Worm (Caenorhabditis elegans) whole organism, L3 larva: ENCODE data around the gene C54F6.20.

Source experiments
- R02D3.7 ChIP-seq: fragments of 150-350 bp; optimal IDR thresholded peaks from 2 replicates; lab custom pipeline; 2014; ENCODE audit warnings: missing biosample characterization, missing genetic modification characterization
- ZK546.5 ChIP-seq: sonication (generic microtip); optimal IDR thresholded peaks from 2 replicates; lab custom pipeline; 2017; ENCODE audit warnings: missing biosample characterization, missing genetic modification characterization
- aly-2 ChIP-seq: fragments of 150-350 bp; optimal IDR thresholded peaks from 2 replicates; lab custom pipeline; 2014; ENCODE audit warnings: missing biosample characterization, missing genetic modification characterization
- ama-1 ChIP-seq: fragments of 150-350 bp; optimal IDR thresholded peaks from 2 replicates; lab custom pipeline; 2018
- ceh-16 ChIP-seq: sonication (generic microtip); optimal IDR thresholded peaks from 2 replicates; lab custom pipeline; 2017; ENCODE audit warnings: missing biosample characterization, missing genetic modification characterization
- ceh-82 ChIP-seq: fragments of 150-350 bp; optimal IDR thresholded peaks from 2 replicates; lab custom pipeline; 2014; ENCODE audit warnings: missing biosample characterization, missing genetic modification characterization
- daf-12 ChIP-seq: fragments of 150-350 bp; optimal IDR thresholded peaks from 2 replicates; lab custom pipeline; 2014; ENCODE audit warnings: missing biosample characterization, missing genetic modification reagents, missing genetic modification characterization
- egl-27 ChIP-seq: sonication (generic microtip); optimal IDR thresholded peaks from 4 replicates; lab custom pipeline; 2017; ENCODE audit warnings: missing biosample characterization, missing genetic modification reagents, missing genetic modification characterization
- elt-1 ChIP-seq: fragments of 150-350 bp; optimal IDR thresholded peaks from 2 replicates; lab custom pipeline; 2014; ENCODE audit warnings: missing biosample characterization, missing genetic modification characterization
- elt-2 ChIP-seq: sonication (generic microtip); optimal IDR thresholded peaks from 2 replicates; lab custom pipeline; 2016; ENCODE audit warnings: missing genetic modification reagents, mild to moderate bottlenecking, missing genetic modification characterization, missing compliant biosample characterization
- elt-3 ChIP-seq, 3 experiments: fragments of 150-350 bp in 1 of 3; sonication (generic microtip) in 2 of 3; optimal IDR thresholded peaks; 2 replicates in 2 of 3; 4 replicates in 1 of 3; lab custom pipeline; 2014 to 2017; ENCODE audit warnings: missing biosample characterization in 3 of 3, missing genetic modification characterization in 3 of 3
- fkh-10 ChIP-seq: sonication (generic microtip); optimal IDR thresholded peaks from 2 replicates; lab custom pipeline; 2017; ENCODE audit warnings: missing biosample characterization, missing genetic modification reagents, missing genetic modification characterization
- fkh-2 ChIP-seq: fragments of 150-350 bp; optimal IDR thresholded peaks from 2 replicates; lab custom pipeline; 2014; ENCODE audit warnings: missing biosample characterization, missing genetic modification reagents, missing genetic modification characterization
- fos-1 ChIP-seq: fragments of 150-350 bp; optimal IDR thresholded peaks from 2 replicates; lab custom pipeline; 2014; ENCODE audit warnings: missing biosample characterization, missing genetic modification characterization
- hmg-11 ChIP-seq: sonication (generic microtip); optimal IDR thresholded peaks from 2 replicates; lab custom pipeline; 2016; ENCODE audit warnings: missing genetic modification characterization, missing compliant biosample characterization
- jun-1 ChIP-seq: fragments of 150-350 bp; optimal IDR thresholded peaks from 2 replicates; lab custom pipeline; 2014; ENCODE audit warnings: missing biosample characterization, missing genetic modification reagents, missing genetic modification characterization
- lin-15B ChIP-seq: fragments of 150-350 bp; optimal IDR thresholded peaks from 2 replicates; lab custom pipeline; 2014; ENCODE audit warnings: missing biosample characterization, missing genetic modification characterization
- lin-39 ChIP-seq: fragments of 150-350 bp; optimal IDR thresholded peaks from 2 replicates; lab custom pipeline; 2018; ENCODE audit warnings: missing biosample characterization, missing genetic modification reagents, missing genetic modification characterization
- lsy-12 ChIP-seq: sonication (generic microtip); optimal IDR thresholded peaks from 2 replicates; lab custom pipeline; 2016; ENCODE audit warnings: mild to moderate bottlenecking, missing genetic modification characterization, missing compliant biosample characterization
- mdl-1 ChIP-seq: fragments of 150-350 bp; optimal IDR thresholded peaks from 2 replicates; lab custom pipeline; 2014; ENCODE audit warnings: missing biosample characterization, missing genetic modification characterization
- mml-1 ChIP-seq: fragments of 150-350 bp; sonication (generic microtip); optimal IDR thresholded peaks from 3 replicates; lab custom pipeline; 2014; ENCODE audit warnings: missing biosample characterization, missing genetic modification characterization
- nfya-1 ChIP-seq: sonication (generic microtip); optimal IDR thresholded peaks from 2 replicates; lab custom pipeline; 2017; ENCODE audit warnings: missing genetic modification characterization, mild to moderate bottlenecking, missing compliant biosample characterization, antibody characterized with exemption, moderate library complexity; ENCODE audit not compliant: insufficient read depth
- nhr-11 ChIP-seq: fragments of 150-350 bp; optimal IDR thresholded peaks from 2 replicates; lab custom pipeline; 2014; ENCODE audit warnings: missing biosample characterization, missing genetic modification characterization
- nhr-12 ChIP-seq: fragments of 150-350 bp; optimal IDR thresholded peaks from 2 replicates; lab custom pipeline; 2014; ENCODE audit warnings: missing biosample characterization, missing genetic modification characterization
- nhr-237 ChIP-seq: fragments of 150-350 bp; optimal IDR thresholded peaks from 2 replicates; lab custom pipeline; 2014; ENCODE audit warnings: missing biosample characterization, missing genetic modification characterization
- nhr-25 ChIP-seq: sonication (generic microtip); optimal IDR thresholded peaks from 2 replicates; lab custom pipeline; 2017; ENCODE audit warnings: missing biosample characterization, missing genetic modification characterization
- nhr-28 ChIP-seq: fragments of 150-350 bp; optimal IDR thresholded peaks from 2 replicates; lab custom pipeline; 2014; ENCODE audit warnings: missing biosample characterization, missing genetic modification characterization
- nhr-67 ChIP-seq: fragments of 150-350 bp; optimal IDR thresholded peaks from 2 replicates; lab custom pipeline; 2014; ENCODE audit warnings: missing biosample characterization, missing genetic modification characterization
- nhr-76 ChIP-seq: fragments of 150-350 bp; sonication (generic microtip); optimal IDR thresholded peaks from 5 replicates; lab custom pipeline; 2014; ENCODE audit warnings: missing biosample characterization, missing genetic modification characterization
- nhr-77 ChIP-seq: fragments of 150-350 bp; optimal IDR thresholded peaks from 2 replicates; lab custom pipeline; 2014; ENCODE audit warnings: missing biosample characterization, missing genetic modification characterization
- pha-4 ChIP-seq: fragments of 150-350 bp; optimal IDR thresholded peaks from 2 replicates; lab custom pipeline; 2014; ENCODE audit warnings: missing biosample characterization, missing genetic modification reagents, missing genetic modification characterization
- pqm-1 ChIP-seq: fragments of 150-350 bp; optimal IDR thresholded peaks from 2 replicates; lab custom pipeline; 2017; ENCODE audit warnings: missing biosample characterization, missing genetic modification characterization, inconsistent platforms
- sea-2 ChIP-seq: fragments of 150-350 bp; sonication (generic microtip); optimal IDR thresholded peaks from 4 replicates; lab custom pipeline; 2014; ENCODE audit warnings: missing biosample characterization, missing genetic modification reagents, missing genetic modification characterization
- skn-1 ChIP-seq: fragments of 150-350 bp; optimal IDR thresholded peaks from 2 replicates; lab custom pipeline; 2014; ENCODE audit warnings: missing biosample characterization, missing genetic modification characterization
- snpc-4 ChIP-seq: fragments of 150-350 bp; optimal IDR thresholded peaks from 2 replicates; lab custom pipeline; 2014; ENCODE audit warnings: missing biosample characterization, missing genetic modification characterization
- unc-62 ChIP-seq: fragments of 150-350 bp; sonication (generic microtip); optimal IDR thresholded peaks from 4 replicates; lab custom pipeline; 2014; ENCODE audit warnings: missing biosample characterization, missing genetic modification reagents, missing genetic modification characterization
- ztf-11 ChIP-seq: fragments of 150-350 bp; optimal IDR thresholded peaks from 2 replicates; lab custom pipeline; 2014; ENCODE audit warnings: missing biosample characterization, missing genetic modification characterization

The C54F6.20 gene

ce11 chrV:7492924-7493323, 31.6 kb upstream of the C54F6.20 start, which contains the start of gene srbc-10:
srbc-10 (minus strand) TSS chrV:7493024.
- no peak for TF ChIP-seq aly-2 (tag; lab: Kevin White, UChicago)

DNA sequence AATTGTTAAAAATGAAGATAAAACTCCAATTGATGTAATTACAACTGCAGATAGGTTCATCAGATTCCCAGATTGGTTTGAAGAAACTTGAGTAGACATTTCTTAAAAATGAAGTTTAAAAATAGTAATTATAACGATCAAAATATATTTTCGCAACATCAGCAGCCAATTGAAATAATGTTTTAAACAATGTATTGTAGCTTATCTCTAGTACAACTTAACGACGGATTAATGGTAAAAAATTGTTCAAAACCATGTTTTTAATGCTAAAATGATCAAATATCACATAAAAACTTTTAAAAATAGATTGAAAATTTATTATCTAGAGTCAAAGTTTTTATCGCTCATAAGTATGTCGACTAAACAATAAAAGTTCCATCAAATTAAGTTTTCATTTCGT, 29.4 kb upstream of the C54F6.20 start, which contains the start of gene srbc-11:
Gene srbc-11 (minus strand): TSS at position 101 of the 400 bp plus-strand sequence.
- TF ChIP-seq fkh-10 (no peak), fos-1 (tag; lab: Kevin White, UChicago) (no peak), nhr-12 (no peak), hmg-11 (tag; lab: Kevin White, UChicago) (no peak), pqm-1 (tag; lab: Kevin White, UChicago) (no peak), ZK546.5 (no peak), mdl-1 (tag; lab: Kevin White, UChicago) (no peak), nhr-77 (no peak), jun-1 (tag; lab: Kevin White, UChicago) (no peak), ceh-82 (tag; lab: Kevin White, UChicago) (no peak), ama-1 (lab: Kevin White, UChicago) (no peak), nhr-25 (tag; lab: Kevin White, UChicago) (no peak), elt-2 (tag; lab: Kevin White, UChicago) (no peak), pha-4 (no peak), skn-1 (tag; lab: Kevin White, UChicago) (no peak)
- TF ChIP-seq, all 47 proteins: peak for 0

DNA sequence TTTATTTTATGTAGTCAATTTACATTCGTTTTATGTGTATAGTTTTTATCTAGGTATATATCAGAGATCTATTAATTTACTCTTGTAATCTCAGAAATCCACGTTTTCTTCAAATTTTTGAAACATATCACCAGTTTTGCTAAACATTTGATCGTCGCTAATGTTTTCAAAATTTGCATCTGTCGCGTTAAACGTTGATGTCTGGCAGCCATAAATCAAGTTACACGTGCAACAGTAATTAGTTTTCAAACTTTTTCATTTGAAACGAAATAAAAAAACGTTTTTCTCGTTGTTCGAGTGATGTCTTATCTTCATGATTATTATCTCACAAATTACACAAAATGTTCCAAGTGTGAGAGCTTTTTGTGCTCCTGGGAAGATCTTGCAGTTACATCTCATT, 27.1 kb upstream of the C54F6.20 start, which contains the start of gene srh-79:
Gene srh-79 (plus strand): TSS at position 301 of the 400 bp plus-strand sequence.
- TF ChIP-seq elt-1 (tag; lab: Kevin White, UChicago): no peak
- no peak for TF ChIP-seq aly-2 (tag; lab: Kevin White, UChicago)
- TF ChIP-seq mml-1 (tag; lab: Kevin White, UChicago): no peak
- TF ChIP-seq elt-2 (tag; lab: Kevin White, UChicago): no peak
- no peak for TF ChIP-seq mdl-1 (tag; lab: Kevin White, UChicago)
- TF ChIP-seq lin-39 (tag; lab: Kevin White, UChicago): no peak
- no peak for TF ChIP-seq ama-1 (lab: Kevin White, UChicago)
- no peak for TF ChIP-seq nhr-11 (tag; lab: Kevin White, UChicago)
- TF ChIP-seq snpc-4 (tag; lab: Kevin White, UChicago): no peak
- TF ChIP-seq sea-2 (GFP tag; lab: Kevin White, UChicago): no peak
- no peak for TF ChIP-seq fkh-10
- no peak for TF ChIP-seq elt-3 (tag; optimal IDR thresholded peaks at IDR 0.05; lab: Kevin White, UChicago)

DNA sequence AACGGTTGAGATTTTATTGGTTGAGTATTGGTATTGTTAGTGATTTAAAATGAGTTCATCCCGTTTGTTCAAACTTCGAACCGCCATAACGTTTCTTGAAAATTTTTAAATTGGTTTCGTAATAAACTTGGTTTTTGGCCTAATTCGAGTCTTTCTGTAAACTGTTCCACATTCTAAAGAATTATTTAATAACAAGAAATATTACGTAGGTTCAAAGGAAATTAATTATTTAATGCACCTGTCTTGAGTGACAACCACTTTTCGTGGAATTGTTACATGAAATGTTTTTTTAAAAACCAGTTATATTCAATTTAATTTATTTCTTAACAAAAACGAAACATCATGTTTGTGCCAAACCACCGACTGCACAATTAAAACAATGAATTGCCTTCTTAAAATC, 23.4 kb upstream of the C54F6.20 start:
- TF ChIP-seq ztf-11 (tag; lab: Kevin White, UChicago) (no peak), lin-15B (tag; lab: Kevin White, UChicago) (no peak), unc-62 (GFP tag; lab: Kevin White, UChicago) (no peak), nhr-76 (tag; lab: Kevin White, UChicago) (no peak), hmg-11 (tag; lab: Kevin White, UChicago) (no peak), nfya-1 (tag; lab: Kevin White, UChicago) (no peak), nhr-77 (no peak), elt-1 (tag; lab: Kevin White, UChicago) (no peak), fkh-2 (no peak), nhr-237 (tag; lab: Kevin White, UChicago) (no peak), lsy-12 (tag; lab: Kevin White, UChicago) (no peak), ceh-16 (tag; lab: Kevin White, UChicago) (no peak), nhr-28 (tag; lab: Kevin White, UChicago) (no peak), egl-27 (no peak), skn-1 (tag; lab: Kevin White, UChicago) (no peak), mdl-1 (tag; lab: Kevin White, UChicago) (no peak), pha-4 (no peak), lin-39 (tag; lab: Kevin White, UChicago) (no peak), daf-12 (tag; lab: Kevin White, UChicago) (no peak)

ce11 chrV:7504271-7504670, 20.3 kb upstream of the C54F6.20 start, which contains the start of gene srh-229:
srh-229 (minus strand) TSS chrV:7504371.
- TF ChIP-seq lsy-12 (tag; lab: Kevin White, UChicago) (no peak), ztf-11 (tag; lab: Kevin White, UChicago) (no peak), elt-3 (tag; optimal IDR thresholded peaks at IDR 0.05; lab: Kevin White, UChicago) (no peak), aly-2 (tag; lab: Kevin White, UChicago) (no peak), pha-4 (no peak), R02D3.7 (tag; lab: Kevin White, UChicago) (no peak), mml-1 (tag; lab: Kevin White, UChicago) (no peak), nhr-237 (tag; lab: Kevin White, UChicago) (no peak), skn-1 (tag; lab: Kevin White, UChicago) (no peak), nhr-67 (no peak), nhr-12 (no peak), mdl-1 (tag; lab: Kevin White, UChicago) (no peak), ceh-16 (tag; lab: Kevin White, UChicago) (no peak), sea-2 (GFP tag; lab: Kevin White, UChicago) (no peak), nhr-76 (tag; lab: Kevin White, UChicago) (no peak), daf-12 (tag; lab: Kevin White, UChicago) (no peak), nhr-11 (tag; lab: Kevin White, UChicago) (no peak), jun-1 (tag; lab: Kevin White, UChicago) (no peak)
- TF ChIP-seq, all 47 proteins: peak for 0
